Fruit fly (Drosophila melanogaster) whole organism, embryonic: ENCODE measurements around the gene thoc6.

ENCODE experiments used
- Abd-B ChIP-seq: fragments of 200-800 bp; sonication (Bioruptor generic); optimal IDR thresholded peaks from 2 replicates; lab custom pipeline; 2018; ENCODE audit warnings: missing biosample characterization, mild to moderate bottlenecking, missing genetic modification characterization, moderate library complexity
- Bdp1 ChIP-seq: fragments of 200-800 bp; sonication (Bioruptor generic); optimal IDR thresholded peaks from 3 replicates; lab custom pipeline; 2016; ENCODE audit warnings: missing biosample characterization, missing genetic modification characterization
- CG10147 ChIP-seq: fragments of 200-800 bp; sonication (Bioruptor generic); optimal IDR thresholded peaks from 2 replicates; lab custom pipeline; 2019; ENCODE audit warnings: missing biosample characterization, mild to moderate bottlenecking, missing genetic modification characterization, moderate library complexity
- CG10267 ChIP-seq: fragments of 200-800 bp; sonication (Bioruptor generic); optimal IDR thresholded peaks from 2 replicates; lab custom pipeline; 2018; ENCODE audit warnings: missing biosample characterization, mild to moderate bottlenecking, missing genetic modification characterization, moderate library complexity
- CG12104 ChIP-seq: fragments of 200-800 bp; sonication (Bioruptor generic); optimal IDR thresholded peaks from 3 replicates; lab custom pipeline; 2016; ENCODE audit warnings: missing biosample characterization, missing genetic modification characterization
- CG15696 ChIP-seq: fragments of 200-800 bp; sonication (Bioruptor generic); optimal IDR thresholded peaks from 2 replicates; lab custom pipeline; 2019; ENCODE audit warnings: missing biosample characterization, mild to moderate bottlenecking, missing genetic modification characterization, moderate library complexity
- CG1647 ChIP-seq: fragments of 200-800 bp; sonication (Bioruptor generic); optimal IDR thresholded peaks from 3 replicates; lab custom pipeline; 2016; ENCODE audit warnings: missing biosample characterization, missing genetic modification characterization
- CG30020 ChIP-seq: fragments of 200-800 bp; optimal IDR thresholded peaks from 2 replicates; lab custom pipeline; 2019; ENCODE audit warnings: missing biosample characterization, mild to moderate bottlenecking, missing genetic modification characterization, moderate library complexity
- CG31388 ChIP-seq: fragments of 200-800 bp; sonication (Bioruptor generic); optimal IDR thresholded peaks from 2 replicates; lab custom pipeline; 2016; ENCODE audit warnings: missing biosample characterization, missing genetic modification characterization
- CG33213 ChIP-seq: fragments of 200-800 bp; sonication (Bioruptor generic); optimal IDR thresholded peaks from 3 replicates; lab custom pipeline; 2016; ENCODE audit warnings: missing biosample characterization, missing genetic modification characterization
- CG4328 ChIP-seq: fragments of 200-800 bp; sonication (Bioruptor generic); optimal IDR thresholded peaks from 3 replicates; lab custom pipeline; 2017; ENCODE audit warnings: missing biosample characterization, missing genetic modification reagents, missing genetic modification characterization
- CG4617 ChIP-seq: fragments of 200-800 bp; sonication (Bioruptor generic); optimal IDR thresholded peaks from 3 replicates; lab custom pipeline; 2016; ENCODE audit warnings: missing biosample characterization, missing genetic modification characterization, borderline replicate concordance
- CG5953 ChIP-seq: fragments of 200-800 bp; sonication (Bioruptor generic); IDR thresholded peaks from 2 replicates; pipeline ENCODE4 v1.3.6; 2022; ENCODE audit warnings: missing biosample characterization, missing genetic modification characterization
- CG6272 ChIP-seq: fragments of 200-800 bp; sonication (Bioruptor generic); IDR thresholded peaks from 2 replicates; pipeline ENCODE4 v1.3.6; 2022; ENCODE audit warnings: missing biosample characterization, missing genetic modification characterization
- CG7372 ChIP-seq: fragments of 200-800 bp; sonication (Bioruptor generic); IDR thresholded peaks from 2 replicates; pipeline ENCODE4 v1.3.6; 2022; ENCODE audit warnings: missing biosample characterization, missing genetic modification characterization
- CG7839 ChIP-seq: fragments of 200-800 bp; sonication (Bioruptor generic); optimal IDR thresholded peaks from 3 replicates; lab custom pipeline; 2018; ENCODE audit warnings: missing biosample characterization, mild to moderate bottlenecking, missing genetic modification characterization, moderate library complexity
- CG7963 ChIP-seq: fragments of 200-800 bp; sonication (Bioruptor generic); IDR thresholded peaks from 3 replicates; pipeline ENCODE4 v1.3.6; 2022; ENCODE audit warnings: missing biosample characterization, missing genetic modification characterization; ENCODE audit not compliant: partially characterized antibody
- CG8359 ChIP-seq: fragments of 200-800 bp; sonication (Bioruptor generic); optimal IDR thresholded peaks from 2 replicates; lab custom pipeline; 2017; ENCODE audit warnings: missing biosample characterization, mild to moderate bottlenecking, missing genetic modification characterization, borderline replicate concordance
- CHES-1-like ChIP-seq: fragments of 200-800 bp; sonication (Bioruptor generic); optimal IDR thresholded peaks from 2 replicates; lab custom pipeline; 2016; ENCODE audit warnings: missing biosample characterization, missing genetic modification characterization
- Chrac-16 ChIP-seq: fragments of 200-800 bp; sonication (Bioruptor generic); optimal IDR thresholded peaks from 3 replicates; lab custom pipeline; 2016; ENCODE audit warnings: missing biosample characterization, missing genetic modification characterization
- CoRest ChIP-seq: fragments of 200-800 bp; sonication (Bioruptor generic); optimal IDR thresholded peaks from 3 replicates; lab custom pipeline; 2018; ENCODE audit warnings: missing biosample characterization, mild to moderate bottlenecking, missing genetic modification characterization, moderate library complexity
- Dip3 ChIP-seq: fragments of 200-800 bp; sonication (Bioruptor generic); optimal IDR thresholded peaks from 3 replicates; lab custom pipeline; 2016; ENCODE audit warnings: missing biosample characterization, missing genetic modification characterization
- Doc2 ChIP-seq: fragments of 200-800 bp; sonication (Bioruptor generic); IDR thresholded peaks from 2 replicates; pipeline ENCODE4 v1.3.6; 2022; ENCODE audit warnings: missing biosample characterization, missing genetic modification characterization
- Hey ChIP-seq: fragments of 200-800 bp; sonication (Bioruptor generic); optimal IDR thresholded peaks from 3 replicates; lab custom pipeline; 2018; ENCODE audit warnings: missing biosample characterization, mild to moderate bottlenecking, missing genetic modification characterization
- Hr78 ChIP-seq, 2 experiments: fragments of 200-800 bp in 1 of 2; fragments of >200 bp in 1 of 2; sonication (Bioruptor generic) in 1 of 2; optimal IDR thresholded peaks; 2 replicates each; lab custom pipeline; 2017 to 2019; ENCODE audit warnings: missing biosample characterization in 2 of 2, missing genetic modification characterization in 2 of 2, mild to moderate bottlenecking in 1 of 2, moderate library complexity in 1 of 2
- Lhr ChIP-seq: fragments of 200-800 bp; sonication (Bioruptor generic); optimal IDR thresholded peaks from 3 replicates; lab custom pipeline; 2017; ENCODE audit warnings: mild to moderate bottlenecking, missing biosample characterization, missing genetic modification reagents, missing genetic modification characterization
- Usf ChIP-seq: fragments of 200-800 bp; sonication (Bioruptor generic); optimal IDR thresholded peaks from 2 replicates; lab custom pipeline; 2017; ENCODE audit warnings: missing genotype, missing biosample characterization, missing genetic modification characterization
- ab ChIP-seq: fragments of 200-800 bp; sonication (Bioruptor generic); optimal IDR thresholded peaks from 2 replicates; lab custom pipeline; 2016; ENCODE audit warnings: missing biosample characterization, missing genetic modification characterization
- ash1 ChIP-seq: fragments of 200-800 bp; sonication (Bioruptor generic); optimal IDR thresholded peaks from 2 replicates; lab custom pipeline; 2018; ENCODE audit warnings: missing biosample characterization, mild to moderate bottlenecking, missing genetic modification characterization
- az2 ChIP-seq: fragments of 200-800 bp; sonication (Bioruptor generic); optimal IDR thresholded peaks from 3 replicates; lab custom pipeline; 2016; ENCODE audit warnings: missing biosample characterization, missing genetic modification characterization
- bcd ChIP-seq: fragments of 200-800 bp; sonication (Bioruptor generic); optimal IDR thresholded peaks from 2 replicates; lab custom pipeline; 2017; ENCODE audit warnings: missing biosample characterization, mild to moderate bottlenecking, missing genetic modification characterization
- cas ChIP-seq: fragments of 200-800 bp; sonication (Bioruptor generic); IDR thresholded peaks from 2 replicates; pipeline ENCODE4 v1.3.6; 2022; ENCODE audit warnings: missing biosample characterization, missing genetic modification characterization
- cg ChIP-seq: fragments of 200-800 bp; sonication (Bioruptor generic); optimal IDR thresholded peaks from 3 replicates; lab custom pipeline; 2019; ENCODE audit warnings: missing biosample characterization, mild to moderate bottlenecking, missing genetic modification characterization, moderate library complexity
- chm ChIP-seq: fragments of 200-800 bp; sonication (Bioruptor generic); IDR thresholded peaks from 2 replicates; pipeline ENCODE4 v1.3.6; 2022; ENCODE audit warnings: missing biosample characterization, missing genetic modification characterization
- danr ChIP-seq: fragments of 200-800 bp; sonication (Bioruptor generic); IDR thresholded peaks from 2 replicates; pipeline ENCODE4 v1.3.6; 2022; ENCODE audit warnings: missing biosample characterization, missing genetic modification characterization
- dati ChIP-seq: fragments of 200-800 bp; sonication (Bioruptor generic); IDR thresholded peaks from 2 replicates; pipeline ENCODE4 v1.3.6; 2022; ENCODE audit warnings: missing biosample characterization, missing genetic modification characterization
- dpn ChIP-seq, 2 experiments: fragments of 200-800 bp; sonication (Bioruptor generic); optimal IDR thresholded peaks; 3 replicates each; lab custom pipeline; 2016; ENCODE audit warnings: missing biosample characterization in 2 of 2, missing genetic modification characterization in 2 of 2
- gce ChIP-seq: fragments of 200-800 bp; sonication (Bioruptor generic); IDR thresholded peaks from 3 replicates; pipeline ENCODE4 v1.3.6; 2022; ENCODE audit warnings: missing biosample characterization, missing genetic modification characterization
- gro ChIP-seq: fragments of 200-800 bp; sonication (Bioruptor generic); optimal IDR thresholded peaks from 2 replicates; lab custom pipeline; 2016; ENCODE audit warnings: missing biosample characterization, missing genetic modification characterization
- ham ChIP-seq: fragments of 200-800 bp; sonication (Bioruptor generic); IDR thresholded peaks from 2 replicates; pipeline ENCODE4 v1.3.6; 2022; ENCODE audit warnings: missing biosample characterization, missing genetic modification characterization
- inv ChIP-seq: fragments of 200-800 bp; sonication (Bioruptor generic); IDR thresholded peaks from 2 replicates; pipeline ENCODE4 v1.3.6; 2022; ENCODE audit warnings: missing biosample characterization, missing genetic modification characterization; ENCODE audit not compliant: partially characterized antibody
- knrl ChIP-seq: fragments of 200-800 bp; sonication (Bioruptor generic); IDR thresholded peaks from 3 replicates; pipeline ENCODE4 v1.3.6; 2022; ENCODE audit warnings: missing biosample characterization, missing genetic modification characterization; ENCODE audit not compliant: partially characterized antibody
- maf-S ChIP-seq: fragments of 200-800 bp; sonication (Bioruptor generic); optimal IDR thresholded peaks from 2 replicates; lab custom pipeline; 2016; ENCODE audit warnings: missing biosample characterization, missing genetic modification characterization
- nmo ChIP-seq: fragments of 200-800 bp; sonication (Bioruptor generic); optimal IDR thresholded peaks from 2 replicates; lab custom pipeline; 2018; ENCODE audit warnings: missing biosample characterization, mild to moderate bottlenecking, missing genetic modification characterization, moderate library complexity
- nom ChIP-seq: fragments of 200-800 bp; sonication (Bioruptor generic); optimal IDR thresholded peaks from 2 replicates; lab custom pipeline; 2017; ENCODE audit warnings: missing biosample characterization, missing genetic modification characterization, mild to moderate bottlenecking, moderate library complexity, missing genetic modification reagents
- pan ChIP-seq, 4 experiments: fragments of >200 bp in 3 of 4; fragments of 200-800 bp in 1 of 4; sonication (Bioruptor generic) in 1 of 4; optimal IDR thresholded peaks in 3 of 4; IDR thresholded peaks in 1 of 4; 2 replicates each; pipeline versions ENCODE4 v1.3.6 to Lab custom; 2017 to 2022; ENCODE audit warnings: missing biosample characterization in 2 of 4, missing genetic modification characterization in 2 of 4, mixed read lengths in 1 of 4
- phol ChIP-seq: fragments of 200-800 bp; sonication (Bioruptor generic); optimal IDR thresholded peaks from 3 replicates; lab custom pipeline; 2018; ENCODE audit warnings: missing biosample characterization, mild to moderate bottlenecking, missing genetic modification characterization, moderate library complexity
- run ChIP-seq: fragments of 200-800 bp; sonication (Bioruptor generic); optimal IDR thresholded peaks from 3 replicates; lab custom pipeline; 2018; ENCODE audit warnings: missing biosample characterization, mild to moderate bottlenecking, missing genetic modification characterization
- sens ChIP-seq: fragments of 200-800 bp; sonication (Bioruptor generic); peaks from one replicate; lab custom pipeline; 2016; ENCODE audit warnings: missing biosample characterization, missing genetic modification characterization
- sqz ChIP-seq: fragments of 200-800 bp; sonication (Bioruptor generic); optimal IDR thresholded peaks from 3 replicates; lab custom pipeline; 2018; ENCODE audit warnings: missing biosample characterization, mild to moderate bottlenecking, missing genetic modification characterization
- tx ChIP-seq: fragments of 200-800 bp; sonication (Bioruptor generic); optimal IDR thresholded peaks from 2 replicates; lab custom pipeline; 2016; ENCODE audit warnings: missing biosample characterization, missing genetic modification characterization

Gene thoc6

dm6 chr3L:12205848-12206247 lies 12.4 kb upstream of the thoc6 start, which contains the start of gene Tsen54 (continued):
- TF ChIP-seq CG7963 (peak; percentile 61; the same call in 1 of the 3 replicates), dati (GFP tag; lab: Robert Waterston, UW) (no peak), gce (GFP tag; lab: Robert Waterston, UW) (no peak), sens (GFP tag; lab: Kevin White, UChicago) (no peak), pan (optimal IDR thresholded peaks at IDR 0.05; lab: Kevin White, UChicago) (no peak), pan (GFP tag; optimal IDR thresholded peaks at IDR 0.05 in 1 of 2, IDR thresholded peaks at IDR 0.05 in 1 of 2) (no peak), ham (GFP tag; lab: Robert Waterston, UW) (no peak), Lhr (GFP tag; lab: Kevin White, UChicago) (no peak), knrl (peak; percentile 58; the same call in 2 of the 3 replicates), Bdp1 (GFP tag; lab: Kevin White, UChicago) (no peak), run (tag; lab: Kevin White, UChicago) (no peak), CG10267 (no peak), az2 (GFP tag; lab: Kevin White, UChicago) (no peak), nom (GFP tag; lab: Kevin White, UChicago) (no peak), cg (GFP tag; lab: Kevin White, UChicago) (no peak), Dip3 (GFP tag; lab: Kevin White, UChicago) (no peak), Hey (no peak), chm (GFP tag; lab: Robert Waterston, UW) (no peak), CG15696 (no peak), CG33213 (no peak), bcd (GFP tag; lab: Kevin White, UChicago) (no peak), CG7372 (GFP tag; lab: Robert Waterston, UW) (no peak), Usf (GFP tag; lab: Kevin White, UChicago) (no peak), Abd-B (GFP tag; lab: Kevin White, UChicago) (no peak), Doc2 (no peak), gro (GFP tag; lab: Kevin White, UChicago) (no peak), CG10147 (GFP tag; lab: Kevin White, UChicago) (no peak), ash1 (GFP tag; lab: Kevin White, UChicago) (no peak), Chrac-16 (GFP tag; lab: Kevin White, UChicago) (no peak), tx (GFP tag; lab: Kevin White, UChicago) (no peak), maf-S (GFP tag; lab: Kevin White, UChicago) (no peak), inv (GFP tag; lab: Robert Waterston, UW) (peak; percentile 38; the same call in 1 of the 2 replicates), CG6272 (GFP tag; lab: Robert Waterston, UW) (no peak), phol (tag; lab: Kevin White, UChicago) (no peak), CHES-1-like (GFP tag; lab: Kevin White, UChicago) (no peak), danr (GFP tag; lab: Robert Waterston, UW) (no peak), CG4328 (no peak), Hr78 (GFP tag; optimal IDR thresholded peaks at IDR 0.05; lab: Kevin White, UChicago) (no peak), CG5953 (no peak), CG1647 (no peak), ab (GFP tag; lab: Kevin White, UChicago) (no peak), CG4617 (peak; percentile 44), dpn (GFP tag; optimal IDR thresholded peaks at IDR 0.05; lab: Kevin White, UChicago) (no peak), nmo (no peak), CG30020 (tag; lab: Kevin White, UChicago) (no peak), sqz (GFP tag; lab: Kevin White, UChicago) (no peak), CG8359 (GFP tag; lab: Kevin White, UChicago) (no peak), cas (GFP tag; lab: Robert Waterston, UW) (no peak), CG7839 (tag; lab: Kevin White, UChicago) (no peak), CG12104 (no peak), CoRest (tag; lab: Kevin White, UChicago) (no peak), CG31388 (GFP tag; lab: Kevin White, UChicago) (no peak)
